Fruit fly (Drosophila melanogaster) whole organism: Measurements from ENCODE around the gene CG10470.

ENCODE experiments used
- CG8478 ChIP-seq: fragments of >200 bp; optimal IDR thresholded peaks from 2 replicates; lab custom pipeline; 2018; ENCODE audit warnings: inconsistent platforms
- Dll ChIP-seq: fragments of >200 bp; optimal IDR thresholded peaks from 2 replicates; lab custom pipeline; 2017
- EcR ChIP-seq, 2 experiments: fragments of >200 bp; optimal IDR thresholded peaks; 2 replicates each; lab custom pipeline; 2017; ENCODE audit warnings: missing biosample characterization in 2 of 2, missing genetic modification characterization in 2 of 2, missing genetic modification reagents in 2 of 2
- pan ChIP-seq: fragments of >200 bp; optimal IDR thresholded peaks from 2 replicates; lab custom pipeline; 2017
- psq ChIP-seq: fragments of >200 bp; optimal IDR thresholded peaks from 2 replicates; lab custom pipeline; 2017
- usp ChIP-seq: fragments of >200 bp; optimal IDR thresholded peaks from 2 replicates; lab custom pipeline; 2017; ENCODE audit warnings: missing biosample characterization, missing genetic modification characterization, mixed read lengths

DNA sequence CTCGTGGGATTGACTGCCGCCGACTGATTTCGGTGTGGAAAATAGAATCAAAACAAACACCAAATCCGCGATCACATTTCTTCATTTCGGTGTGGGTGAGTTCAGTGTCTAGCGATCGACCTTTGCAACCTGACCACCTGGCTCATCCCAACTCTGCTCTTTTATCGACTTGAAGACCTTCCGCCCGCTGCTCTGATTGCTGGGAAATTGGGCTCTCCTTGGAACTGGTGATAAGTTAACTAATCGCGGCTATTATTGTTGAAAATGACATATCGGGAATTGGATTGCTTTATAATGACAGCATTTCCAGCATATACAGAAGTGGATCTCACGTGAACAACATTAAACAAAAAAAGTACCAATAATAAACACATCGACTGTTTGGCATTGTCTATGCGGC lies 48.5 kb downstream of the CG10470 start:
- TF ChIP-seq EcR (GFP tag; optimal IDR thresholded peaks at IDR 0.05; lab: Kevin White, UChicago) (no peak), psq (lab: Kevin White, UChicago) (no peak), usp (GFP tag; lab: Kevin White, UChicago) (no peak), pan (lab: Kevin White, UChicago) (no peak), CG8478 (lab: Kevin White, UChicago) (no peak), Dll (lab: Kevin White, UChicago) (no peak)
